Worm (Caenorhabditis elegans): ENCODE measurements around the gene C37C3.1.

Gene C37C3.1

DNA sequence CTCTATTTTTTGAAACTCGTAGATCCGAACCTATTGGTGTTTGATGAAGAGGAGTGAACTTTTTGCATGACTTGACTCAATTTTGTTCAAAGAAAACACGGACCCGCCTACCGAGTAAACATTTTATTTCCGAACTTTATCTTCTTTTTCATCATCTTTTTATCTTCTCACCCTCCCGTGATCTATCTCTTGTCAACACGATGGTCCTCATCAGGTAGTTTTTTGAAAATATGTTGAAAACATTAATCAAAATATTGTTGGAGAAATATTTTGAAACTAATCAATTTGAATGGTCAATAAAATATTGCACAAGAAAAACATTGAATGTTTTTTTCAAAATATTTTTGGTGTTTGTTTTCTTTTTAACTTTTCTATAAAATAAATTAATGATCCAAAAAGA is 50.7 kb downstream of the C37C3.1 start:
- TF ChIP-seq xnd-1 (tag; optimal IDR thresholded peaks at IDR 0.05) (no peak), athp-1 (tag; optimal IDR thresholded peaks at IDR 0.05) (no peak), ceh-79 (tag; optimal IDR thresholded peaks at IDR 0.05) (no peak), aptf-2 (GFP tag; conservative IDR thresholded peaks at IDR 0.05) (no peak), ztf-26 (tag; optimal IDR thresholded peaks at IDR 0.05) (no peak), egl-44 (GFP tag; IDR thresholded peaks at IDR 0.05) (no peak), dox-1 (GFP tag; IDR thresholded peaks at IDR 0.05) (no peak), nhr-90 (tag; optimal IDR thresholded peaks at IDR 0.05) (no peak), nfya-1 (tag; optimal IDR thresholded peaks at IDR 0.05; ENCODE audit: borderline replicate concordance, insufficient read depth) (no peak), lin-40 (tag; optimal IDR thresholded peaks at IDR 0.05) (no peak), hlh-12 (tag; optimal IDR thresholded peaks at IDR 0.05) (no peak), nfyb-1 (GFP tag; IDR thresholded peaks at IDR 0.05) (no peak), ceh-100 (GFP tag; IDR thresholded peaks at IDR 0.05) (no peak), rcor-1 (GFP tag; IDR thresholded peaks at IDR 0.05) (no peak), C06A6.2 (GFP tag; conservative IDR thresholded peaks at IDR 0.05) (no peak), ekl-4 (GFP tag; IDR thresholded peaks at IDR 0.05) (no peak), Y56A3A.18 (GFP tag; IDR thresholded peaks at IDR 0.05) (no peak), let-607 (tag; optimal IDR thresholded peaks at IDR 0.05) (no peak), attf-6 (GFP tag; IDR thresholded peaks at IDR 0.05) (no peak)
